Worm (Caenorhabditis elegans): ENCODE data around the gene Y48E1C.2.
A peak's percentile ranks its signal among the peaks of the same experiment; 100 is the strongest.

Gene Y48E1C.2

ce11 chrII:13454839-13455238, 30.5 kb downstream of the Y48E1C.2 start:
- TF ChIP-seq isw-1 (GFP tag; IDR thresholded peaks at IDR 0.05): no peak

- TF ChIP-seq fos-1 (tag; optimal IDR thresholded peaks at IDR 0.05) (no peak), dsc-1 (tag; optimal IDR thresholded peaks at IDR 0.05) (no peak), tlp-1 (tag; optimal IDR thresholded peaks at IDR 0.05) (no peak), fkh-10 (GFP tag; optimal IDR thresholded peaks at IDR 0.05) (no peak), lsy-2 (tag; optimal IDR thresholded peaks at IDR 0.05) (no peak), tbx-2 (tag; optimal IDR thresholded peaks at IDR 0.05) (peak; percentile 13), pax-3 (tag; optimal IDR thresholded peaks at IDR 0.05) (no peak), nhr-77 (tag; optimal IDR thresholded peaks at IDR 0.05) (peak; percentile 6), ceh-88 (GFP tag; IDR thresholded peaks at IDR 0.05) (no peak), ceh-82 (tag; optimal IDR thresholded peaks at IDR 0.05) (no peak), hpl-2 (GFP tag; optimal IDR thresholded peaks at IDR 0.05) (no peak), lin-14 (GFP tag; optimal IDR thresholded peaks at IDR 0.05) (peak; percentile 83), pag-3 (tag; optimal IDR thresholded peaks at IDR 0.05; ENCODE audit: borderline replicate concordance, insufficient read depth) (no peak), mdl-1 (tag; optimal IDR thresholded peaks at IDR 0.05) (peak in 1 of 2 experiments; percentile 22), swsn-7 (tag; optimal IDR thresholded peaks at IDR 0.05) (peak; percentile 22), nhr-71 (tag; optimal IDR thresholded peaks at IDR 0.05) (no peak), nhr-19 (GFP tag; conservative IDR thresholded peaks at IDR 0.05) (peak; percentile 18; the same call in 1 of the 2 replicates), dpl-1 (GFP tag; optimal IDR thresholded peaks at IDR 0.05) (no peak), F16B12.6 (tag; optimal IDR thresholded peaks at IDR 0.05) (no peak), lin-35 (GFP tag; optimal IDR thresholded peaks at IDR 0.05) (peak in 1 of 2 experiments; percentile 10), efl-3 (GFP tag; optimal IDR thresholded peaks at IDR 0.05) (no peak), zip-4 (GFP tag; optimal IDR thresholded peaks at IDR 0.05) (no peak), mab-9 (GFP tag; IDR thresholded peaks at IDR 0.05) (no peak), grh-1 (GFP tag; IDR thresholded peaks at IDR 0.05) (no peak), snu-23 (GFP tag; optimal IDR thresholded peaks at IDR 0.05) (peak; percentile 51), nhr-20 (tag; optimal IDR thresholded peaks at IDR 0.05) (peak; percentile 21), vab-15 (tag; optimal IDR thresholded peaks at IDR 0.05) (no peak), nhr-47 (tag; optimal IDR thresholded peaks at IDR 0.05) (no peak), nhr-28 (tag; optimal IDR thresholded peaks at IDR 0.05) (no peak), skn-1 (tag; optimal IDR thresholded peaks at IDR 0.05) (peak; percentile 14), ets-5 (GFP tag; IDR thresholded peaks at IDR 0.05) (no peak), unc-62 (GFP tag; optimal IDR thresholded peaks at IDR 0.05) (no peak), mep-1 (tag; optimal IDR thresholded peaks at IDR 0.05) (peak; percentile 3), alr-1 (tag; optimal IDR thresholded peaks at IDR 0.05; ENCODE audit: borderline replicate concordance) (no peak)
Observed at ce11 chrII:13456622-13457021, 32.3 kb downstream of the Y48E1C.2 start.

- TF ChIP-seq ces-1 (GFP tag; optimal IDR thresholded peaks at IDR 0.05) (no peak), hlh-4 (tag; optimal IDR thresholded peaks at IDR 0.05) (no peak), snpc-4 (tag; optimal IDR thresholded peaks at IDR 0.05) (peak; percentile 23), sptf-1 (tag; optimal IDR thresholded peaks at IDR 0.05) (no peak), unc-98 (GFP tag; IDR thresholded peaks at IDR 0.05) (no peak), hlh-17 (GFP tag; optimal IDR thresholded peaks at IDR 0.05; ENCODE audit: borderline replicate concordance) (no peak), fkh-8 (tag; optimal IDR thresholded peaks at IDR 0.05) (no peak), ets-5 (GFP tag; IDR thresholded peaks at IDR 0.05) (no peak), lin-13 (GFP tag; optimal IDR thresholded peaks at IDR 0.05) (peak; percentile 44), nhr-71 (tag; optimal IDR thresholded peaks at IDR 0.05) (peak; percentile 81), F16B12.6 (tag; optimal IDR thresholded peaks at IDR 0.05) (peak; percentile 94), unc-130 (tag; optimal IDR thresholded peaks at IDR 0.05) (peak; percentile 33), nhr-19 (GFP tag; conservative IDR thresholded peaks at IDR 0.05) (peak; percentile 89), swsn-7 (tag; optimal IDR thresholded peaks at IDR 0.05) (peak; percentile 63), zag-1 (tag; optimal IDR thresholded peaks at IDR 0.05) (no peak), lin-39 (tag; optimal IDR thresholded peaks at IDR 0.05) (peak; percentile 64), nhr-20 (tag; optimal IDR thresholded peaks at IDR 0.05) (peak; percentile 70), nhr-28 (tag; optimal IDR thresholded peaks at IDR 0.05) (no peak), lin-35 (GFP tag; optimal IDR thresholded peaks at IDR 0.05) (peak; percentile 39 to 70), lir-3 (tag; optimal IDR thresholded peaks at IDR 0.05; ENCODE audit: poor library complexity) (no peak), ceh-88 (GFP tag; IDR thresholded peaks at IDR 0.05) (no peak), C04F5.9 (tag; optimal IDR thresholded peaks at IDR 0.05) (peak; percentile 47)
Observed at ce11 chrII:13460592-13461395, 36.5 kb downstream of the Y48E1C.2 start, which contains the start of gene pqn-27. pqn-27 (minus strand) TSS chrII:13460642.

Data from whole organism, L1 larva.